Worm (Caenorhabditis elegans) whole organism, L4/young adult: Measurements from ENCODE around the gene epic-2.

ENCODE experiments used
- W03F9.2 ChIP-seq: fragments of 150-350 bp; optimal IDR thresholded peaks from 2 replicates; lab custom pipeline; 2014; ENCODE audit warnings: missing biosample characterization, missing genetic modification characterization
- dao-5 ChIP-seq: sonication (generic microtip); optimal IDR thresholded peaks from 2 replicates; lab custom pipeline; 2016; ENCODE audit warnings: missing genotype, missing genetic modification characterization, moderate library complexity, missing compliant biosample characterization
- him-1 ChIP-seq: sonication (generic microtip); optimal IDR thresholded peaks from 2 replicates; lab custom pipeline; 2016; ENCODE audit warnings: missing genotype, missing genetic modification reagents, missing genetic modification characterization, missing compliant biosample characterization

- no peak for TF ChIP-seq dao-5 (tag; lab: Kevin White, UChicago)
- no peak for TF ChIP-seq him-1 (tag; lab: Kevin White, UChicago)
- TF ChIP-seq W03F9.2, result no peak
Measured at ce11 chrIV:1699599-1699998, 21.0 kb upstream of the epic-2 start, which contains the start of gene bus-2.
